Fruit fly (Drosophila melanogaster) whole organism, embryonic: Measurements from ENCODE around the gene CG6345.
A peak's percentile ranks its signal among the peaks of the same experiment; 100 is the strongest.

Source experiments
- CG10959 ChIP-seq: fragments of 200-800 bp; sonication (Bioruptor generic); IDR thresholded peaks from 2 replicates; pipeline ENCODE4 v1.3.6; 2022; ENCODE audit warnings: missing biosample characterization, missing genetic modification characterization
- CG10979 ChIP-seq: fragments of 200-800 bp; sonication (Bioruptor generic); optimal IDR thresholded peaks from 2 replicates; lab custom pipeline; 2018; ENCODE audit warnings: missing biosample characterization, mild to moderate bottlenecking, missing genetic modification characterization, moderate library complexity
- CG11696 ChIP-seq: fragments of 200-800 bp; sonication (Bioruptor generic); IDR thresholded peaks from 2 replicates; pipeline ENCODE4 v1.3.6; 2022; ENCODE audit warnings: missing biosample characterization, missing genetic modification characterization
- CG14667 ChIP-seq: fragments of 200-800 bp; sonication (Bioruptor generic); IDR thresholded peaks from 2 replicates; pipeline ENCODE4 v1.3.6; 2022; ENCODE audit warnings: missing biosample characterization, missing genetic modification characterization
- CG15696 ChIP-seq: fragments of 200-800 bp; sonication (Bioruptor generic); optimal IDR thresholded peaks from 2 replicates; lab custom pipeline; 2019; ENCODE audit warnings: missing biosample characterization, mild to moderate bottlenecking, missing genetic modification characterization, moderate library complexity
- CG17328 ChIP-seq: fragments of 200-800 bp; sonication (Bioruptor generic); IDR thresholded peaks from 2 replicates; pipeline ENCODE4 v1.3.6; 2022; ENCODE audit warnings: missing biosample characterization, missing genetic modification characterization
- CG18262 ChIP-seq: fragments of 200-800 bp; optimal IDR thresholded peaks from 3 replicates; lab custom pipeline; 2019; ENCODE audit warnings: missing biosample characterization, mild to moderate bottlenecking, missing genetic modification characterization, moderate library complexity
- CG3281 ChIP-seq: fragments of 200-800 bp; sonication (Bioruptor generic); optimal IDR thresholded peaks from 3 replicates; lab custom pipeline; 2017; ENCODE audit warnings: missing biosample characterization, mild to moderate bottlenecking, missing genetic modification characterization
- CG34422 ChIP-seq: fragments of 200-800 bp; sonication (Bioruptor generic); IDR thresholded peaks from 3 replicates; pipeline ENCODE4 v1.3.6; 2022; ENCODE audit warnings: missing biosample characterization, missing genetic modification characterization
- CG6254 ChIP-seq: fragments of 200-800 bp; sonication (Bioruptor generic); optimal IDR thresholded peaks from 3 replicates; lab custom pipeline; 2017; ENCODE audit warnings: mild to moderate bottlenecking, missing biosample characterization, missing genetic modification reagents, missing genetic modification characterization
- CG6689 ChIP-seq: fragments of 200-800 bp; sonication (Bioruptor generic); IDR thresholded peaks from 2 replicates; pipeline ENCODE4 v1.3.6; 2022; ENCODE audit warnings: missing biosample characterization, missing genetic modification characterization
- CG6765 ChIP-seq: fragments of 200-800 bp; sonication (Bioruptor generic); optimal IDR thresholded peaks from 3 replicates; lab custom pipeline; 2017; ENCODE audit warnings: missing biosample characterization, mild to moderate bottlenecking, missing genetic modification characterization
- CG6813 ChIP-seq: fragments of 200-800 bp; sonication (Bioruptor generic); optimal IDR thresholded peaks from 2 replicates; lab custom pipeline; 2017; ENCODE audit warnings: missing biosample characterization, missing genetic modification characterization, mild to moderate bottlenecking, moderate library complexity, missing genetic modification reagents
- CG8290 ChIP-seq, 3 experiments: fragments of 200-800 bp; sonication (Bioruptor generic); optimal IDR thresholded peaks; 2 replicates each; lab custom pipeline; 2016 to 2019; ENCODE audit warnings: missing biosample characterization in 3 of 3, missing genetic modification characterization in 3 of 3, mild to moderate bottlenecking in 2 of 3, moderate library complexity in 1 of 3
- CHES-1-like ChIP-seq: fragments of 200-800 bp; sonication (Bioruptor generic); optimal IDR thresholded peaks from 2 replicates; lab custom pipeline; 2016; ENCODE audit warnings: missing biosample characterization, missing genetic modification characterization
- D ChIP-seq, 2 experiments: fragments of 200-800 bp in 1 of 2; fragments of >200 bp in 1 of 2; sonication (Bioruptor generic) in 1 of 2; optimal IDR thresholded peaks; 2 replicates in 1 of 2; 3 replicates in 1 of 2; lab custom pipeline; 2017; ENCODE audit warnings: mild to moderate bottlenecking in 1 of 2, missing biosample characterization in 1 of 2, missing genetic modification characterization in 1 of 2, missing genetic modification reagents in 1 of 2
- E2f1 ChIP-seq: fragments of 200-800 bp; sonication (Bioruptor generic); IDR thresholded peaks from 2 replicates; pipeline ENCODE4 v1.3.6; 2022; ENCODE audit warnings: missing biosample characterization, missing genetic modification characterization
- MESR4 ChIP-seq: fragments of 200-800 bp; sonication (Bioruptor generic); optimal IDR thresholded peaks from 2 replicates; lab custom pipeline; 2018; ENCODE audit warnings: missing biosample characterization, mild to moderate bottlenecking, missing genetic modification characterization, moderate library complexity
- Med ChIP-seq: fragments of 200-800 bp; sonication (Bioruptor generic); peaks from one replicate; lab custom pipeline; 2016; ENCODE audit warnings: missing biosample characterization, missing genetic modification characterization, mild to moderate bottlenecking, inconsistent platforms, moderate library complexity
- Nf-YA ChIP-seq: fragments of 200-800 bp; sonication (Bioruptor generic); IDR thresholded peaks from 2 replicates; pipeline ENCODE4 v1.3.6; 2022; ENCODE audit warnings: missing biosample characterization, missing genetic modification characterization
- Ptx1 ChIP-seq: fragments of 200-800 bp; sonication (Bioruptor generic); IDR thresholded peaks from 2 replicates; pipeline ENCODE4 v1.3.6; 2022; ENCODE audit warnings: missing biosample characterization, missing genetic modification characterization
- Sox100B ChIP-seq: fragments of 200-800 bp; sonication (Bioruptor generic); optimal IDR thresholded peaks from 3 replicates; lab custom pipeline; 2018; ENCODE audit warnings: missing biosample characterization, mild to moderate bottlenecking, missing genetic modification characterization
- Sry-β ChIP-seq: fragments of 200-800 bp; sonication (Bioruptor generic); optimal IDR thresholded peaks from 2 replicates; lab custom pipeline; 2018; ENCODE audit warnings: missing biosample characterization, mild to moderate bottlenecking, missing genetic modification characterization, moderate library complexity
- Xrp1 ChIP-seq: fragments of 200-800 bp; sonication (Bioruptor generic); IDR thresholded peaks from 2 replicates; pipeline ENCODE4 v1.3.6; 2022; ENCODE audit warnings: missing biosample characterization, missing genetic modification characterization
- ara ChIP-seq: fragments of 200-800 bp; sonication (Bioruptor generic); IDR thresholded peaks from 2 replicates; pipeline ENCODE4 v1.3.6; 2022; ENCODE audit warnings: missing biosample characterization, missing genetic modification characterization
- bowl ChIP-seq: fragments of 200-800 bp; sonication (Bioruptor generic); IDR thresholded peaks from 2 replicates; pipeline ENCODE4 v1.3.6; 2022; ENCODE audit warnings: missing biosample characterization, missing genetic modification characterization
- cg ChIP-seq: fragments of 200-800 bp; sonication (Bioruptor generic); optimal IDR thresholded peaks from 3 replicates; lab custom pipeline; 2019; ENCODE audit warnings: missing biosample characterization, mild to moderate bottlenecking, missing genetic modification characterization, moderate library complexity
- chn ChIP-seq: fragments of 200-800 bp; sonication (Bioruptor generic); optimal IDR thresholded peaks from 2 replicates; lab custom pipeline; 2016; ENCODE audit warnings: missing biosample characterization, missing genetic modification characterization
- dan ChIP-seq: fragments of 200-800 bp; sonication (Bioruptor generic); IDR thresholded peaks from 2 replicates; pipeline ENCODE4 v1.3.6; 2022; ENCODE audit warnings: missing biosample characterization, missing genetic modification characterization
- disco-r ChIP-seq: fragments of 200-800 bp; sonication (Bioruptor generic); optimal IDR thresholded peaks from 2 replicates; lab custom pipeline; 2016; ENCODE audit warnings: missing biosample characterization, missing genetic modification characterization
- dmrt11E ChIP-seq: fragments of 200-800 bp; sonication (Bioruptor generic); optimal IDR thresholded peaks from 3 replicates; lab custom pipeline; 2018; ENCODE audit warnings: missing biosample characterization, mild to moderate bottlenecking, missing genetic modification characterization, moderate library complexity
- dysf ChIP-seq: fragments of 200-800 bp; sonication (Bioruptor generic); IDR thresholded peaks from 3 replicates; pipeline ENCODE4 v1.3.6; 2022; ENCODE audit warnings: missing biosample characterization, missing genetic modification characterization
- gfzf ChIP-seq: fragments of 200-800 bp; sonication (Bioruptor generic); optimal IDR thresholded peaks from 2 replicates; lab custom pipeline; 2016; ENCODE audit warnings: missing biosample characterization, mild to moderate bottlenecking, missing genetic modification characterization, moderate library complexity
- gsb-n ChIP-seq: fragments of 200-800 bp; sonication (Bioruptor generic); optimal IDR thresholded peaks from 3 replicates; lab custom pipeline; 2018; ENCODE audit warnings: missing biosample characterization, mild to moderate bottlenecking, missing genetic modification characterization
- hkb ChIP-seq, 2 experiments: fragments of 200-800 bp in 1 of 2; fragments of >200 bp in 1 of 2; sonication (Bioruptor generic) in 1 of 2; IDR thresholded peaks in 1 of 2; optimal IDR thresholded peaks in 1 of 2; 2 replicates each; pipeline versions ENCODE4 v1.3.6 to Lab custom; 2017 to 2022; ENCODE audit warnings: missing biosample characterization in 1 of 2, missing genetic modification characterization in 1 of 2
- kay ChIP-seq: fragments of 200-800 bp; sonication (Bioruptor generic); optimal IDR thresholded peaks from 2 replicates; lab custom pipeline; 2016; ENCODE audit warnings: missing biosample characterization, missing genetic modification characterization
- mirr ChIP-seq: fragments of 200-800 bp; sonication (Bioruptor generic); optimal IDR thresholded peaks from 3 replicates; lab custom pipeline; 2018; ENCODE audit warnings: missing biosample characterization, mild to moderate bottlenecking, missing genetic modification characterization
- nerfin-1 ChIP-seq: fragments of 200-800 bp; sonication (Bioruptor generic); optimal IDR thresholded peaks from 3 replicates; lab custom pipeline; 2019; ENCODE audit warnings: missing biosample characterization, mild to moderate bottlenecking, missing genetic modification characterization, moderate library complexity
- oc ChIP-seq: fragments of 200-800 bp; sonication (Bioruptor generic); optimal IDR thresholded peaks from 2 replicates; lab custom pipeline; 2018; ENCODE audit warnings: missing biosample characterization, mild to moderate bottlenecking, missing genetic modification characterization, moderate library complexity
- prd ChIP-seq, 3 experiments: fragments of >200 bp in 2 of 3; fragments of 200-800 bp in 1 of 3; sonication (Bioruptor generic) in 1 of 3; optimal IDR thresholded peaks in 2 of 3; IDR thresholded peaks in 1 of 3; 2 replicates in 2 of 3; 3 replicates in 1 of 3; pipeline versions ENCODE4 v1.3.6 to Lab custom; 2017 to 2022; ENCODE audit warnings: missing biosample characterization in 1 of 3, missing genetic modification characterization in 1 of 3
- row ChIP-seq: fragments of 200-800 bp; sonication (Bioruptor generic); IDR thresholded peaks from 3 replicates; pipeline ENCODE4 v1.3.6; 2022; ENCODE audit warnings: missing biosample characterization, missing genetic modification characterization
- schlank ChIP-seq: fragments of 200-800 bp; sonication (Bioruptor generic); optimal IDR thresholded peaks from 2 replicates; lab custom pipeline; 2018; ENCODE audit warnings: missing biosample characterization, mild to moderate bottlenecking, missing genetic modification characterization
- sens ChIP-seq: fragments of 200-800 bp; sonication (Bioruptor generic); peaks from one replicate; lab custom pipeline; 2016; ENCODE audit warnings: missing biosample characterization, missing genetic modification characterization
- shn ChIP-seq: fragments of 200-800 bp; sonication (Bioruptor generic); optimal IDR thresholded peaks from 3 replicates; lab custom pipeline; 2016; ENCODE audit warnings: missing biosample characterization, missing genetic modification characterization
- tgo ChIP-seq: fragments of 200-800 bp; sonication (Bioruptor generic); IDR thresholded peaks from 3 replicates; pipeline ENCODE4 v1.3.6; 2022; ENCODE audit warnings: missing biosample characterization, missing genetic modification characterization
- tx ChIP-seq: fragments of 200-800 bp; sonication (Bioruptor generic); optimal IDR thresholded peaks from 2 replicates; lab custom pipeline; 2016; ENCODE audit warnings: missing biosample characterization, missing genetic modification characterization
- zen ChIP-seq: fragments of 200-800 bp; sonication (Bioruptor generic); optimal IDR thresholded peaks from 3 replicates; lab custom pipeline; 2018; ENCODE audit warnings: missing biosample characterization, mild to moderate bottlenecking, missing genetic modification characterization, moderate library complexity
- zf30C ChIP-seq: fragments of 200-800 bp; sonication (Bioruptor generic); optimal IDR thresholded peaks from 3 replicates; lab custom pipeline; 2018; ENCODE audit warnings: missing biosample characterization, mild to moderate bottlenecking, missing genetic modification characterization

Gene CG6345

dm6 chr3R:10370495-10370894 is 45.4 kb downstream of the CG6345 start (continued):
- TF ChIP-seq Ptx1 (GFP tag; lab: Robert Waterston, UW) = peak; percentile 20; the same call in 1 of the 2 replicates
- TF ChIP-seq chn = no peak
- peak; percentile 66 for TF ChIP-seq CG10979
- peak; percentile 29 for TF ChIP-seq CG15696 (tag; lab: Kevin White, UChicago)
- TF ChIP-seq Xrp1 (GFP tag; lab: Robert Waterston, UW) = peak; percentile 63
- no peak for TF ChIP-seq MESR4 (GFP tag; lab: Kevin White, UChicago)
- TF ChIP-seq CG17328 = 0 out of 2 replicates have a peak, but pooled peaks have one; percentile 22
- TF ChIP-seq CG18262 (tag; lab: Kevin White, UChicago) = peak; percentile 61
- TF ChIP-seq cg (GFP tag; lab: Kevin White, UChicago) = no peak
- TF ChIP-seq oc = peak; percentile 52
- TF ChIP-seq zen (tag; lab: Kevin White, UChicago) = peak; percentile 78
- TF ChIP-seq CG34422 (GFP tag; lab: Robert Waterston, UW) = peak; percentile 33; the same call in 1 of the 3 replicates
- TF ChIP-seq dysf (GFP tag; lab: Robert Waterston, UW) = peak; percentile 23; the same call in 1 of the 3 replicates
- no peak for TF ChIP-seq prd (optimal IDR thresholded peaks at IDR 0.05; lab: Kevin White, UChicago)
- TF ChIP-seq prd (GFP tag; IDR thresholded peaks at IDR 0.05; lab: Robert Waterston, UW) = peak; percentile 80; the same call in 2 of the 3 replicates
- peak; percentile 27; the same call in 1 of the 2 replicates for TF ChIP-seq CG10959 (GFP tag; lab: Robert Waterston, UW)
- no peak for TF ChIP-seq tx
- TF ChIP-seq Sox100B (GFP tag; lab: Kevin White, UChicago) = no peak
- TF ChIP-seq Med (GFP tag; lab: Kevin White, UChicago) = peak; percentile 59
- TF ChIP-seq CG11696 = no peak
- no peak for TF ChIP-seq Sry-β (GFP tag; lab: Kevin White, UChicago)
- peak; percentile 69 for TF ChIP-seq dmrt11E (tag; lab: Kevin White, UChicago)
- TF ChIP-seq gsb-n (tag; lab: Kevin White, UChicago) = peak; percentile 40
- peak; percentile 32; the same call in 1 of the 2 replicates for TF ChIP-seq CG6689
- TF ChIP-seq row = peak; percentile 49; the same call in 2 of the 3 replicates
- TF ChIP-seq nerfin-1 (tag; lab: Kevin White, UChicago) = peak; percentile 61
- TF ChIP-seq Nf-YA (GFP tag; lab: Robert Waterston, UW) = no peak
- TF ChIP-seq gfzf = no peak
- no peak for TF ChIP-seq mirr (GFP tag; lab: Kevin White, UChicago)
- no peak for TF ChIP-seq disco-r (GFP tag; lab: Kevin White, UChicago)
- TF ChIP-seq shn = no peak
- TF ChIP-seq CG8290 (GFP tag; optimal IDR thresholded peaks at IDR 0.05; lab: Kevin White, UChicago) = no peak
- TF ChIP-seq CG8290 (tag; optimal IDR thresholded peaks at IDR 0.05; lab: Kevin White, UChicago) = no peak
- TF ChIP-seq hkb (optimal IDR thresholded peaks at IDR 0.05; lab: Kevin White, UChicago) = no peak
- TF ChIP-seq hkb (GFP tag; IDR thresholded peaks at IDR 0.05; lab: Robert Waterston, UW) = 0 out of 2 replicates have a peak, but pooled peaks have one; percentile 22
- no peak for TF ChIP-seq CG6765 (GFP tag; lab: Kevin White, UChicago)
- 0 out of 2 replicates have a peak, but pooled peaks have one; percentile 27 for TF ChIP-seq CG14667 (GFP tag; lab: Robert Waterston, UW)
- no peak for TF ChIP-seq D (optimal IDR thresholded peaks at IDR 0.05; lab: Kevin White, UChicago)
- TF ChIP-seq D (GFP tag; optimal IDR thresholded peaks at IDR 0.05; lab: Kevin White, UChicago) = peak; percentile 20
- peak; percentile 35; the same call in 1 of the 2 replicates for TF ChIP-seq E2f1 (GFP tag; lab: Robert Waterston, UW)
- peak; percentile 70 for TF ChIP-seq sens (GFP tag; lab: Kevin White, UChicago)
- TF ChIP-seq CG6813 (GFP tag; lab: Kevin White, UChicago) = peak; percentile 15
- peak; percentile 59 for TF ChIP-seq ara
- TF ChIP-seq schlank (tag; lab: Kevin White, UChicago) = no peak
- no peak for TF ChIP-seq dan
- TF ChIP-seq CHES-1-like = no peak
- TF ChIP-seq CG3281 (GFP tag; lab: Kevin White, UChicago) = no peak
- TF ChIP-seq bowl = no peak
- no peak for TF ChIP-seq kay
- peak; percentile 13 for TF ChIP-seq zf30C (GFP tag; lab: Kevin White, UChicago)
- TF ChIP-seq CG6254 (GFP tag; lab: Kevin White, UChicago) = peak; percentile 40
- peak; percentile 25; the same call in 1 of the 3 replicates for TF ChIP-seq tgo
